Worm (Caenorhabditis elegans) whole organism, L4/young adult: Measurements from ENCODE around the gene crb-1.

Experiments
- W03F9.2 ChIP-seq: fragments of 150-350 bp; optimal IDR thresholded peaks from 2 replicates; lab custom pipeline; 2014; ENCODE audit warnings: missing biosample characterization, missing genetic modification characterization
- dao-5 ChIP-seq: sonication (generic microtip); optimal IDR thresholded peaks from 2 replicates; lab custom pipeline; 2016; ENCODE audit warnings: missing genotype, missing genetic modification characterization, moderate library complexity, missing compliant biosample characterization
- him-1 ChIP-seq: sonication (generic microtip); optimal IDR thresholded peaks from 2 replicates; lab custom pipeline; 2016; ENCODE audit warnings: missing genotype, missing genetic modification reagents, missing genetic modification characterization, missing compliant biosample characterization

The crb-1 gene

ce11 chrX:17421532-17422078 lies 7.8 kb upstream of the crb-1 start, which contains the start of gene osm-11:
osm-11 (minus strand) TSS chrX:17421582.
- TF ChIP-seq him-1 (no peak), W03F9.2 (tag; lab: Kevin White, UChicago) (no peak)

ce11 chrX:17420585-17421459 lies 7.0 kb upstream of the crb-1 start:
- TF ChIP-seq W03F9.2 (tag; lab: Kevin White, UChicago): no peak
- TF ChIP-seq dao-5: no peak
- no peak for TF ChIP-seq him-1

DNA sequence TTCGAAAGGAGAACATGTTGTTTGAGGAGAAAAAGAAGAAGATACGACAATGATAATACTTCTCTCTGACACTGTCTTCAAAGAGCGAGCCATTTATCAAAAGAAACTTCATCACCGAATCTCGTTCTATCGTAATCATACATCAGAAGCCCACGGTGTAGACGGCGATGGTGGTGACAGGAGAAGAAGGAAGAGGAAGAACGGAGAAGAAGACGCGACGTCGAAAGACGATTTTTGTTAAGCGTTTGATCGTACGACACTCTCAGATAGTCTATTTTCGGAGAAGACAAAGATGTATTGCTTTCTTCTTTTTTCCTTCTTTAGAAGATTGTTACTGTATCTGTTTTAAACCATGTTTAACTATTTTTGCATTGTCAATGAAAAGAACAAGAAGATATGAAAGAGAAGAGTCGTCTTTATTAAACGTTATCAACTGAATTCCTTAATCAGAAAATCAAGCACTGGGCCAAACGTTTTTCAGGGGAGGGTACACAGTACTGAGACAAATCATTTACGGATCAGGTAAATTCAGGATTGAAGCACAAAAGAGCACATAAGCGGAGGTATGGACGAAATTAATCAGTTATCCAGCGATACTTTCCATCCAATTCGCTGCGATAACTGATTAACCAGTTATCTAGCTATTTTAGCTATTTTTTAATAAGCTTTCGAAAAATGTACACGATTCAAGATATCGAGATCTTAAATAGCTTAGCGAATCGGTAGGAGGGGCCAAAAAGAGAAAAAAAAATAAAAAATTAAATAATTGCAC lies 6.2 kb upstream of the crb-1 start:
- TF ChIP-seq dao-5 (no peak), W03F9.2 (tag; lab: Kevin White, UChicago) (no peak), him-1 (no peak)

- TF ChIP-seq him-1 (no peak), W03F9.2 (tag; lab: Kevin White, UChicago) (no peak), dao-5 (no peak)
Measured at ce11 chrX:17417505-17418004, 3.7 kb upstream of the crb-1 start.

DNA sequence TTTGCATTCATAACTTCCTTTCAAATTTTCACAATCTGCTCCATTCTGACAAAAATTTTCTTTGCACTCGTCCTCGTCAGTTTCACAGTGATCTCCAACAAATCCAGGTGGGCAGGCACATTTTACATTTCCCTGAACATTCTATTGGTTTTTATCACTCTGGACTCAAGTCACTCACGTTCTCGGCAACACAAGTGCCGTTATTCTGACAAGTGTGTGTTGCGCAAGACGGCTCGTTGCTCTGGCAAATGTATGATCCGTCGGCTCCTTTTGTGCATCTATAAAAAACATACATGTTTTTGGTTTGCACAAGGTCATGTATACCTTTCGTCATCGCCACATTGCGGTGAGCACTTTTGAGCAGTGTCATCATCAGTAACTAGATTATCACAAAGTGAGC lies 1.2 kb downstream of the crb-1 start:
- TF ChIP-seq him-1 (no peak), dao-5 (no peak), W03F9.2 (tag; lab: Kevin White, UChicago) (no peak)

DNA sequence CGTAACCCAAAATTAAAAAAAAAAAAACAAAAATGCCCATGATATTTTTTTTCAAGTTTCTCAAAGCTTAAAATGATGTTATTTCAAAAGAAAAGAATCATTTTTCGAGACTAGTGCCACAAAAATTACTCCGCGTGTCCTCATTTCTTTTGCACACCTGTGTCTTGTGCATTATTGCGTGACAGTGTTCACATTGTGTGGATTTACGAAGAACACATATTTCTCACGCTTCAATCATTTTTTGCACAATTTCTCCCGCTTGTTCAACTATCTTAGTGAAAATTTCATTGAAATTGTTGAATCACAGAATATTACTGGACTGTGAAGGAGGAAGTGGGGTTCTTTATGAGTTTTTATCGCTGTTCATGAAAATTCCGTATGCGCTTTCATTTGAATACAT lies 5.0 kb downstream of the crb-1 start:
- TF ChIP-seq him-1 (no peak), dao-5 (no peak), W03F9.2 (tag; lab: Kevin White, UChicago) (no peak)

ce11 chrX:17403058-17403457 lies 10.8 kb downstream of the crb-1 start:
- TF ChIP-seq him-1 (no peak), W03F9.2 (tag; lab: Kevin White, UChicago) (no peak), dao-5 (no peak)

- no peak for TF ChIP-seq dao-5
- no peak for TF ChIP-seq W03F9.2 (tag; lab: Kevin White, UChicago)
- no peak for TF ChIP-seq him-1
Measured at ce11 chrX:17401264-17401663, 12.6 kb downstream of the crb-1 start, which contains the start of gene F11C7.6. F11C7.6 (plus strand) TSS chrX:17401564.

- no peak for TF ChIP-seq him-1
- TF ChIP-seq dao-5: no peak
- TF ChIP-seq W03F9.2 (tag; lab: Kevin White, UChicago): no peak
Measured at ce11 chrX:17400425-17400824, 13.4 kb downstream of the crb-1 start.

ce11 chrX:17398293-17398692 lies 15.5 kb downstream of the crb-1 start, which contains the start of gene F11C7.7:
F11C7.7 (plus strand) TSS chrX:17398593.
- TF ChIP-seq him-1 (no peak), W03F9.2 (tag; lab: Kevin White, UChicago) (no peak), dao-5 (no peak)

ce11 chrX:17396456-17396855 lies 17.4 kb downstream of the crb-1 start, which contains the start of the genes vap-1 and F11C7.2:
vap-1 (minus strand) TSS chrX:17396556.
F11C7.2 (plus strand) TSS chrX:17396814.
- TF ChIP-seq him-1 (no peak), W03F9.2 (tag; lab: Kevin White, UChicago) (no peak), dao-5 (no peak)

DNA sequence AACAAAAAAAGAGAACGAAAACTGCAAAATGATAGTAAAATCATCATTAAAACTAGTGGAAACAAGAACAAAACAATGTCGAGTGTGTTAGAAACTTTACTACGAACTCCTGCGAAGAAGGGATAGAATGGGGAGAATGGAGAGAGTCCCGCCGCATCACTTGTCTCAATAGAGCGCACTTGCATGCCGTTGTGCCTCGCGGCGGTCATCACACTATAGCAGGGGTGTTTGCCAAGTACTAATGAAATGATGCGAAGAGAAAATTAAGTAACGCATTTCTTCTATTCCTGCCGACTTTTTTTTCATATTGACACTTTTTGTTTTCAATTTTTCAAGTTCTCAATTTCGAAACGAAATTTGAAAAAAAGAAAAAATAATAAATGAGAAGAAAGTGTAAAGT lies 21.6 kb downstream of the crb-1 start:
- no peak for TF ChIP-seq dao-5
- no peak for TF ChIP-seq him-1
- peak; percentile 30 for TF ChIP-seq W03F9.2 (tag; lab: Kevin White, UChicago)

DNA sequence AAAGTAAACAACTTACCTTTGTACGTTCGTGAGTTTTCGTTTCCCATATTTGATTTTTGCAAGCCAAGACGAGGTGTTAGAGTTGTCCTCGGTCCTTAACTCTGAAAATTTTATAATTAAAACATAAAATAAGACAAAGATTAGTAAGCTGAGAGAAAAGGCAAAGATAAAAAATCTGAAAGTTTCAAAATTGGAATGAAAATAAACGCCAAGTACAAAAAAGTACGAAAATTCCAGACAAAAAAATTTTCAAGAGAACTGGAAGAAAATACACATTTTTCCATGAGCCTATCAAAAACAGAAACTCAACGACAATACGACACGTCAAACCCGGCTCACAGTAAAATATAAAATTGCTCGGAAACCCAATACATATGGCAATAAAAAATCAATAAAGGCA lies 22.3 kb downstream of the crb-1 start, which contains the start of gene F10D7.5:
F10D7.5 (minus strand) TSS at position 101 of the 400 bp plus-strand sequence.
- TF ChIP-seq dao-5: no peak
- no peak for TF ChIP-seq W03F9.2 (tag; lab: Kevin White, UChicago)
- no peak for TF ChIP-seq him-1

ce11 chrX:17390531-17390930 lies 23.3 kb downstream of the crb-1 start:
- TF ChIP-seq him-1 (no peak), dao-5 (no peak), W03F9.2 (tag; lab: Kevin White, UChicago) (no peak)
